Worm (Caenorhabditis elegans): ENCODE measurements around the gene T07F12.2.

ce11 chrX:4864214-4864613, 25.8 kb upstream of the T07F12.2 start:
- TF ChIP-seq fkh-2 (tag; optimal IDR thresholded peaks at IDR 0.05), result no peak
- TF ChIP-seq mdl-1 (tag; optimal IDR thresholded peaks at IDR 0.05), result no peak
- TF ChIP-seq R02D3.7 (tag; optimal IDR thresholded peaks at IDR 0.05), result no peak
